Fruit fly (Drosophila melanogaster): Measurements from ENCODE around the gene p38c.

p38c gene

dm6 chr3R:24108902-24109389, 41.1 kb downstream of the p38c start, which contains the start of the genes eIF4EHP and CG18428 (continued):
- peak; percentile 94 for TF ChIP-seq kay (GFP tag; optimal IDR thresholded peaks at IDR 0.05)
- peak; percentile 98 for TF ChIP-seq mirr (GFP tag; optimal IDR thresholded peaks at IDR 0.05)
- TF ChIP-seq CG17612 (GFP tag; IDR thresholded peaks at IDR 0.05) = no peak
- peak; percentile 99 for TF ChIP-seq CG17359 (tag; optimal IDR thresholded peaks at IDR 0.05)
- TF ChIP-seq CG11723 (GFP tag; optimal IDR thresholded peaks at IDR 0.05) = peak; percentile 99
- no peak for TF ChIP-seq sna (GFP tag; IDR thresholded peaks at IDR 0.05; ENCODE audit: partially characterized antibody)
- TF ChIP-seq grn (GFP tag; optimal IDR thresholded peaks at IDR 0.05) = peak; percentile 58
- peak; percentile 100 for TF ChIP-seq CG12391 (tag; optimal IDR thresholded peaks at IDR 0.05)
- TF ChIP-seq sug (tag; optimal IDR thresholded peaks at IDR 0.05) = peak; percentile 99
- TF ChIP-seq CG3726 (GFP tag; IDR thresholded peaks at IDR 0.05) = no peak; the same call in 2 of the 3 replicates
- peak; percentile 100 for TF ChIP-seq grau (tag; optimal IDR thresholded peaks at IDR 0.05)
- peak in 1 of 2 experiments; percentile 99 for TF ChIP-seq Eip74EF (GFP tag; optimal IDR thresholded peaks at IDR 0.05)
- peak; percentile 96; the same call in 1 of the 3 replicates for TF ChIP-seq otp (GFP tag; IDR thresholded peaks at IDR 0.05)
- peak; percentile 100 for TF ChIP-seq CG3281 (GFP tag; optimal IDR thresholded peaks at IDR 0.05)
- TF ChIP-seq CG7357 (GFP tag; IDR thresholded peaks at IDR 0.05) = peak; percentile 98
- TF ChIP-seq peb (GFP tag; IDR thresholded peaks at IDR 0.05) = no peak; the same call in none of the 2 replicates
- TF ChIP-seq MESR4 (GFP tag; optimal IDR thresholded peaks at IDR 0.05) = peak; percentile 64
- 0 out of 2 replicates have a peak, but pooled peaks have one; percentile 97 for TF ChIP-seq Poxn (GFP tag; IDR thresholded peaks at IDR 0.05)
- TF ChIP-seq ro (GFP tag; IDR thresholded peaks at IDR 0.05) = no peak
- no peak for TF ChIP-seq CG42726 (GFP tag; IDR thresholded peaks at IDR 0.05; ENCODE audit: partially characterized antibody)
- no peak; the same call in 1 of the 2 replicates for TF ChIP-seq Nf-YA (GFP tag; IDR thresholded peaks at IDR 0.05)
- peak; percentile 73 for TF ChIP-seq Elba2 (GFP tag; optimal IDR thresholded peaks at IDR 0.05)
- peak; percentile 99 for TF ChIP-seq CG12299 (tag; optimal IDR thresholded peaks at IDR 0.05)
- peak; percentile 100 for TF ChIP-seq gcm (GFP tag; optimal IDR thresholded peaks at IDR 0.05)
- TF ChIP-seq wdn (GFP tag; IDR thresholded peaks at IDR 0.05) = no peak; the same call in none of the 2 replicates
- peak; percentile 80 for TF ChIP-seq pfk (GFP tag; optimal IDR thresholded peaks at IDR 0.05)
- TF ChIP-seq crp (GFP tag; optimal IDR thresholded peaks at IDR 0.05) = peak in 1 of 2 experiments; percentile 74
- TF ChIP-seq Side (GFP tag; optimal IDR thresholded peaks at IDR 0.05) = peak; percentile 68
- TF ChIP-seq CG9215 (GFP tag; IDR thresholded peaks at IDR 0.05) = no peak
- no peak for TF ChIP-seq tna (GFP tag; IDR thresholded peaks at IDR 0.05; ENCODE audit: partially characterized antibody)
- TF ChIP-seq dan (GFP tag; IDR thresholded peaks at IDR 0.05) = peak; percentile 93; the same call in 1 of the 2 replicates
- TF ChIP-seq gsb (GFP tag; IDR thresholded peaks at IDR 0.05) = no peak
- peak; percentile 62 for TF ChIP-seq btn (GFP tag; optimal IDR thresholded peaks at IDR 0.05)
- TF ChIP-seq Hsf (GFP tag; optimal IDR thresholded peaks at IDR 0.05) = peak; percentile 92
- no peak for TF ChIP-seq z (GFP tag; IDR thresholded peaks at IDR 0.05)
- peak; percentile 79 for TF ChIP-seq crc (GFP tag; optimal IDR thresholded peaks at IDR 0.05)
- TF ChIP-seq gce (GFP tag; IDR thresholded peaks at IDR 0.05) = no peak; the same call in none of the 3 replicates
- TF ChIP-seq cas (GFP tag; IDR thresholded peaks at IDR 0.05) = no peak
- peak; percentile 84 for TF ChIP-seq Ets97D (GFP tag; optimal IDR thresholded peaks at IDR 0.05)
- peak; percentile 100 for TF ChIP-seq CG33557 (GFP tag; optimal IDR thresholded peaks at IDR 0.05)
- TF ChIP-seq CG17568 (GFP tag; optimal IDR thresholded peaks at IDR 0.05) = peak; percentile 98
- no peak for TF ChIP-seq CG11247 (GFP tag; IDR thresholded peaks at IDR 0.05)
- TF ChIP-seq CG15601 (tag; optimal IDR thresholded peaks at IDR 0.05) = peak; percentile 99
- TF ChIP-seq CG12219 (GFP tag; optimal IDR thresholded peaks at IDR 0.05) = peak; percentile 97
- TF ChIP-seq fru (optimal IDR thresholded peaks at IDR 0.05) = no peak
- no peak for TF ChIP-seq mld (GFP tag; IDR thresholded peaks at IDR 0.05; ENCODE audit: partially characterized antibody)
- TF ChIP-seq CG18476 (GFP tag; optimal IDR thresholded peaks at IDR 0.05) = peak; percentile 97
- peak; percentile 27 for TF ChIP-seq da (GFP tag; optimal IDR thresholded peaks at IDR 0.05)
- peak; percentile 96 for TF ChIP-seq CG5245 (GFP tag; optimal IDR thresholded peaks at IDR 0.05)
- peak; percentile 99 for TF ChIP-seq croc (GFP tag; conservative IDR thresholded peaks at IDR 0.05)

Measured in whole organism, embryonic.